Worm (Caenorhabditis elegans) whole organism, L4 larva: ENCODE results near the gene oef-1.
"Not testable (repeated sequence)": the region's sequence is repeated elsewhere in the genome, so short reads cannot be mapped to it uniquely, and the experiment has no call there.

Source experiments
- F10B5.3 ChIP-seq: sonication (generic microtip); optimal IDR thresholded peaks from 2 replicates; lab custom pipeline; 2016; ENCODE audit warnings: mild to moderate bottlenecking, missing genetic modification characterization, missing compliant biosample characterization
- T20F7.1 ChIP-seq: fragments of 200-800 bp; sonication (Bioruptor generic); optimal IDR thresholded peaks from 2 replicates; lab custom pipeline; 2018; ENCODE audit warnings: mild to moderate bottlenecking, missing genetic modification characterization, missing compliant biosample characterization
- Y5F2A.4 ChIP-seq: fragments of 200-800 bp; sonication (Bioruptor generic); optimal IDR thresholded peaks from 2 replicates; lab custom pipeline; 2018; ENCODE audit warnings: mild to moderate bottlenecking, missing genetic modification characterization, missing compliant biosample characterization
- arid-1 ChIP-seq: fragments of 200-800 bp; sonication (Bioruptor generic); conservative IDR thresholded peaks from 2 replicates; pipeline ENCODE4 v1.3.6; 2022; ENCODE audit warnings: missing genetic modification reagents, missing genetic modification characterization, missing compliant biosample characterization
- ceh-20 ChIP-seq: fragments of 200-800 bp; sonication (Bioruptor generic); IDR thresholded peaks from 2 replicates; pipeline ENCODE4 v1.3.6; 2022; ENCODE audit warnings: missing genetic modification reagents, missing genetic modification characterization, missing compliant biosample characterization
- ces-1 ChIP-seq: fragments of 150-350 bp; sonication (generic microtip); optimal IDR thresholded peaks from 4 replicates; lab custom pipeline; 2014; ENCODE audit warnings: missing biosample characterization, missing genetic modification reagents, missing genetic modification characterization
- dpl-1 ChIP-seq: fragments of 150-350 bp; optimal IDR thresholded peaks from 2 replicates; lab custom pipeline; 2014; ENCODE audit warnings: missing biosample characterization, missing genetic modification reagents, missing genetic modification characterization
- duxl-1 ChIP-seq: sonication (generic microtip); optimal IDR thresholded peaks from 2 replicates; lab custom pipeline; 2016; ENCODE audit warnings: mild to moderate bottlenecking, missing genetic modification characterization, moderate library complexity, missing compliant biosample characterization; ENCODE audit not compliant: poor library complexity
- dve-1 ChIP-seq: sonication (generic microtip); optimal IDR thresholded peaks from 2 replicates; lab custom pipeline; 2017; ENCODE audit warnings: antibody characterized with exemption, mild to moderate bottlenecking, missing genetic modification characterization, missing compliant biosample characterization; ENCODE audit not compliant: insufficient read depth
- egl-27 ChIP-seq: sonication (generic microtip); optimal IDR thresholded peaks from 3 replicates; lab custom pipeline; 2017; ENCODE audit warnings: missing biosample characterization, missing genetic modification reagents, missing genetic modification characterization
- fkh-10 ChIP-seq: fragments of 150-350 bp; optimal IDR thresholded peaks from 2 replicates; lab custom pipeline; 2014; ENCODE audit warnings: missing biosample characterization, missing genetic modification reagents, missing genetic modification characterization
- hif-1 ChIP-seq, 2 experiments: sonication (generic microtip); optimal IDR thresholded peaks; 2 replicates each; lab custom pipeline; 2016 to 2017; ENCODE audit warnings: missing compliant biosample characterization in 2 of 2, missing genetic modification characterization in 2 of 2, missing genetic modification reagents in 2 of 2, missing genotype in 2 of 2, mild to moderate bottlenecking in 1 of 2
- jun-1 ChIP-seq: fragments of 150-350 bp; optimal IDR thresholded peaks from 2 replicates; lab custom pipeline; 2014; ENCODE audit warnings: missing biosample characterization, missing genetic modification reagents, missing genetic modification characterization
- lin-13 ChIP-seq: fragments of 150-350 bp; optimal IDR thresholded peaks from 2 replicates; lab custom pipeline; 2014; ENCODE audit warnings: missing biosample characterization, missing genetic modification reagents, missing genetic modification characterization
- lin-29 ChIP-seq: fragments of 200-800 bp; sonication (Bioruptor generic); IDR thresholded peaks from 2 replicates; pipeline ENCODE4 v1.3.6; 2022; ENCODE audit warnings: missing genetic modification reagents, missing genetic modification characterization, missing compliant biosample characterization
- lin-38 ChIP-seq: fragments of 200-800 bp; sonication (Bioruptor generic); IDR thresholded peaks from 2 replicates; pipeline ENCODE4 v1.3.6; 2022; ENCODE audit warnings: missing genetic modification reagents, missing genetic modification characterization, missing compliant biosample characterization
- lsy-2 ChIP-seq, 2 experiments: fragments of 150-350 bp in 1 of 2; sonication (generic microtip) in 1 of 2; optimal IDR thresholded peaks; 2 replicates each; lab custom pipeline; 2014 to 2017; ENCODE audit warnings: missing biosample characterization in 2 of 2, missing genetic modification characterization in 2 of 2
- madf-9 ChIP-seq: fragments of 200-800 bp; sonication (Bioruptor generic); conservative IDR thresholded peaks from 2 replicates; pipeline ENCODE4 v1.3.6; 2022; ENCODE audit warnings: missing genetic modification reagents, missing genetic modification characterization, missing compliant biosample characterization
- mdl-1 ChIP-seq, 2 experiments: fragments of 150-350 bp in 1 of 2; sonication (generic microtip) in 1 of 2; optimal IDR thresholded peaks; 2 replicates each; lab custom pipeline; 2014 to 2017; ENCODE audit warnings: missing biosample characterization in 2 of 2, missing genetic modification characterization in 2 of 2
- mdt-29 ChIP-seq: fragments of 200-800 bp; sonication (Bioruptor generic); IDR thresholded peaks from 2 replicates; pipeline ENCODE4 v1.3.6; 2022; ENCODE audit warnings: missing genetic modification reagents, missing genetic modification characterization, missing compliant biosample characterization
- mep-1 ChIP-seq: fragments of 150-350 bp; sonication (generic microtip); optimal IDR thresholded peaks from 3 replicates; lab custom pipeline; 2014; ENCODE audit warnings: missing biosample characterization, missing genetic modification characterization
- mes-2 ChIP-seq: sonication (generic microtip); optimal IDR thresholded peaks from 2 replicates; lab custom pipeline; 2016; ENCODE audit warnings: missing genotype, mild to moderate bottlenecking, missing genetic modification characterization, missing compliant biosample characterization; ENCODE audit not compliant: poor library complexity, severe bottlenecking
- mxl-2 ChIP-seq: fragments of 200-800 bp; sonication (Bioruptor generic); conservative IDR thresholded peaks from 2 replicates; pipeline ENCODE4 v1.3.6; 2022; ENCODE audit warnings: missing genetic modification reagents, missing genetic modification characterization, missing compliant biosample characterization
- nhr-102 ChIP-seq: sonication (generic microtip); optimal IDR thresholded peaks from 2 replicates; lab custom pipeline; 2016; ENCODE audit warnings: mild to moderate bottlenecking, missing genetic modification characterization, moderate library complexity, missing compliant biosample characterization
- nhr-111 ChIP-seq: fragments of 200-800 bp; sonication (Bioruptor generic); optimal IDR thresholded peaks from 2 replicates; lab custom pipeline; 2018; ENCODE audit warnings: mild to moderate bottlenecking, missing genetic modification characterization, missing compliant biosample characterization
- nhr-25 ChIP-seq: sonication (generic microtip); optimal IDR thresholded peaks from 2 replicates; lab custom pipeline; 2017; ENCODE audit warnings: missing genetic modification characterization, mild to moderate bottlenecking, missing compliant biosample characterization, antibody characterized with exemption, moderate library complexity, borderline replicate concordance; ENCODE audit not compliant: insufficient read depth
- nhr-6 ChIP-seq: fragments of 150-350 bp; optimal IDR thresholded peaks from 2 replicates; lab custom pipeline; 2014; ENCODE audit warnings: missing biosample characterization, missing genetic modification characterization
- nhr-76 ChIP-seq: fragments of 150-350 bp; optimal IDR thresholded peaks from 2 replicates; lab custom pipeline; 2014; ENCODE audit warnings: missing biosample characterization, missing genetic modification characterization
- nhr-77 ChIP-seq: fragments of 150-350 bp; optimal IDR thresholded peaks from 2 replicates; lab custom pipeline; 2014; ENCODE audit warnings: missing biosample characterization, missing genetic modification characterization
- pha-4 ChIP-seq, 2 experiments: fragments of 150-350 bp in 1 of 2; fragments of 200-800 bp in 1 of 2; sonication (Bioruptor generic) in 1 of 2; IDR thresholded peaks in 1 of 2; optimal IDR thresholded peaks in 1 of 2; 2 replicates each; pipeline versions ENCODE4 v1.3.6 to Lab custom; 2014 to 2022; ENCODE audit warnings: missing genetic modification characterization in 2 of 2, missing genetic modification reagents in 2 of 2, missing biosample characterization in 1 of 2, missing compliant biosample characterization in 1 of 2
- php-3 ChIP-seq: fragments of 200-800 bp; sonication (Bioruptor generic); IDR thresholded peaks from 2 replicates; pipeline ENCODE4 v1.3.6; 2022; ENCODE audit warnings: missing genetic modification reagents, missing genetic modification characterization, missing compliant biosample characterization
- pqm-1 ChIP-seq: sonication (generic microtip); optimal IDR thresholded peaks from 2 replicates; lab custom pipeline; 2017; ENCODE audit warnings: missing biosample characterization, missing genetic modification characterization
- sdz-12 ChIP-seq: fragments of 200-800 bp; sonication (Bioruptor generic); optimal IDR thresholded peaks from 2 replicates; lab custom pipeline; 2018; ENCODE audit warnings: mild to moderate bottlenecking, missing genetic modification characterization, missing compliant biosample characterization
- spr-1 ChIP-seq: sonication (generic microtip); optimal IDR thresholded peaks from 2 replicates; lab custom pipeline; 2016; ENCODE audit warnings: mild to moderate bottlenecking, missing genetic modification characterization, missing compliant biosample characterization
- unc-130 ChIP-seq: sonication (generic microtip); optimal IDR thresholded peaks from 2 replicates; lab custom pipeline; 2016; ENCODE audit warnings: missing genetic modification reagents, missing genetic modification characterization, missing compliant biosample characterization
- vab-7 ChIP-seq: fragments of 200-800 bp; sonication (Bioruptor generic); IDR thresholded peaks from 2 replicates; pipeline ENCODE4 v1.3.6; 2022; ENCODE audit warnings: missing genetic modification reagents, missing genetic modification characterization, missing compliant biosample characterization
- zfp-2 ChIP-seq: sonication (generic microtip); optimal IDR thresholded peaks from 2 replicates; lab custom pipeline; 2016; ENCODE audit warnings: mild to moderate bottlenecking, missing genetic modification characterization, missing compliant biosample characterization
- ztf-7 ChIP-seq: fragments of 150-350 bp; optimal IDR thresholded peaks from 2 replicates; lab custom pipeline; 2014; ENCODE audit warnings: missing biosample characterization, missing genetic modification characterization

Gene oef-1

ce11 chrIV:7561614-7562142, 13.5 kb downstream of the oef-1 start, which contains the start of gene ima-3 (continued):
- TF ChIP-seq sdz-12 (GFP tag; lab: Kevin White, UChicago) (no peak), mdt-29 (no peak), lsy-2 (tag; optimal IDR thresholded peaks at IDR 0.05; lab: Kevin White, UChicago) (peak in 1 of 2 experiments; percentile 62), T20F7.1 (no peak), mes-2 (tag; lab: Kevin White, UChicago) (peak; percentile 72), nhr-102 (no peak), pqm-1 (tag; lab: Kevin White, UChicago) (peak; percentile 36), nhr-77 (tag; lab: Kevin White, UChicago) (peak; percentile 80), dpl-1 (GFP tag; lab: Kevin White, UChicago) (peak; percentile 25), ceh-20 (GFP tag; lab: Robert Waterston, UW) (no peak), ztf-7 (tag; lab: Kevin White, UChicago) (no peak), pha-4 (GFP tag; IDR thresholded peaks at IDR 0.05; lab: Robert Waterston, UW) (no peak), pha-4 (tag; optimal IDR thresholded peaks at IDR 0.05; lab: Kevin White, UChicago) (no peak), Y5F2A.4 (GFP tag; lab: Kevin White, UChicago) (no peak), mdl-1 (tag; optimal IDR thresholded peaks at IDR 0.05; lab: Kevin White, UChicago) (no peak), fkh-10 (GFP tag; lab: Kevin White, UChicago) (peak; percentile 31), jun-1 (tag; lab: Kevin White, UChicago) (no peak), duxl-1 (no peak), madf-9 (no peak), php-3 (GFP tag; lab: Robert Waterston, UW) (no peak), lin-38 (peak; percentile 73), arid-1 (GFP tag; lab: Robert Waterston, UW) (no peak), hif-1 (tag; optimal IDR thresholded peaks at IDR 0.05; lab: Kevin White, UChicago) (peak in 1 of 2 experiments; percentile 47), dve-1 (tag; lab: Kevin White, UChicago) (peak; percentile 30), mxl-2 (no peak), nhr-111 (no peak), nhr-6 (tag; lab: Kevin White, UChicago) (peak; percentile 17), nhr-25 (tag; lab: Kevin White, UChicago) (no peak), F10B5.3 (tag; lab: Kevin White, UChicago) (no peak), lin-29 (GFP tag; lab: Robert Waterston, UW) (no peak), zfp-2 (tag; lab: Kevin White, UChicago) (no peak), unc-130 (peak; percentile 18), egl-27 (tag; lab: Kevin White, UChicago) (no peak), spr-1 (tag; lab: Kevin White, UChicago) (no peak), nhr-76 (tag; lab: Kevin White, UChicago) (no peak), lin-13 (GFP tag; lab: Kevin White, UChicago) (peak; percentile 44), mep-1 (peak; percentile 51), vab-7 (no peak), ces-1 (GFP tag; lab: Kevin White, UChicago) (no peak)

ce11 chrIV:7563850-7564249, 15.6 kb downstream of the oef-1 start, which contains the start of gene F32E10.9:
F32E10.9 (minus strand) TSS chrIV:7563950.
- not testable (repeated sequence) for TF ChIP-seq vab-7; mxl-2; pqm-1 (tag; lab: Kevin White, UChicago)
- TF ChIP-seq, all 104 proteins: peak for 0; not testable (repeated sequence) for 104
